Fruit fly (Drosophila melanogaster) whole organism, embryonic: ENCODE results near the gene Vdup1.

Experiments
- CG17361 ChIP-seq: fragments of 200-800 bp; sonication (Bioruptor generic); IDR thresholded peaks from 3 replicates; pipeline ENCODE4 v1.3.6; 2022; ENCODE audit warnings: missing biosample characterization, missing genetic modification characterization
- CG8359 ChIP-seq: fragments of 200-800 bp; sonication (Bioruptor generic); optimal IDR thresholded peaks from 2 replicates; lab custom pipeline; 2017; ENCODE audit warnings: missing biosample characterization, mild to moderate bottlenecking, missing genetic modification characterization, borderline replicate concordance
- Dbx ChIP-seq: fragments of 200-800 bp; sonication (Bioruptor generic); IDR thresholded peaks from 3 replicates; pipeline ENCODE4 v1.3.6; 2022; ENCODE audit warnings: missing biosample characterization, missing genetic modification characterization
- ab ChIP-seq: fragments of 200-800 bp; sonication (Bioruptor generic); optimal IDR thresholded peaks from 2 replicates; lab custom pipeline; 2016; ENCODE audit warnings: missing biosample characterization, missing genetic modification characterization
- sna ChIP-seq: fragments of 200-800 bp; sonication (Bioruptor generic); IDR thresholded peaks from 2 replicates; pipeline ENCODE4 v1.3.6; 2022; ENCODE audit warnings: missing biosample characterization, missing genetic modification characterization; ENCODE audit not compliant: partially characterized antibody
- wek ChIP-seq: fragments of 200-800 bp; sonication (Bioruptor generic); optimal IDR thresholded peaks from 3 replicates; lab custom pipeline; 2018; ENCODE audit warnings: missing biosample characterization, mild to moderate bottlenecking, missing genetic modification characterization, moderate library complexity
- zen ChIP-seq: fragments of 200-800 bp; sonication (Bioruptor generic); optimal IDR thresholded peaks from 3 replicates; lab custom pipeline; 2018; ENCODE audit warnings: missing biosample characterization, mild to moderate bottlenecking, missing genetic modification characterization, moderate library complexity

DNA sequence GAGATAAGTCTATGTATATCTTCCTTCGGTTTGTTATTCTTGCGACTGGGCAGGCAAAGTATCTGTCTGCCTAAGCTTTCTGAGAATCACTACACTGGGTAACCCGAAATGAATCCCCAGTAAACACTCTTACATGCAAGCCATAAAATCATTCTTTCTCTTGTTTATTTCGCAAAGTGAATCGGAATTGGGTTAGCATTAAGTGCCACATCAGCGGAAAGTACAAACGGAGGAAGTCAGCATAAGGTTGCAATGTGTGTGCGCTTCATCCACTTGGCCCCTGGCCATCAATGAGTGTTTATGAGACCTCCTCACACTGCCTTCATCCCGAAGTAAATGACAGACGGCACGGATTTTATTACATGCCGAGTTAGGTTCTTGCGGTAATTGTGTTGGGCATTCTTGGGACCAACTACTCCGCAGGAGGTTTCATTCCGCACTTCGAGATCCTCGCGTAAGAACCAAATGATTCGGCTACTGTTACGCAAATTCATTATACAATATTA lies 21.0 kb downstream of the Vdup1 start:
- TF ChIP-seq wek (GFP tag; lab: Kevin White, UChicago) (no peak), CG8359 (GFP tag; lab: Kevin White, UChicago) (no peak), sna (GFP tag; lab: Robert Waterston, UW) (no peak), Dbx (GFP tag; lab: Robert Waterston, UW) (no peak), zen (no peak), ab (GFP tag; lab: Kevin White, UChicago) (no peak), CG17361 (GFP tag; lab: Robert Waterston, UW) (no peak)
